Worm (Caenorhabditis elegans) whole organism, dauer: ENCODE measurements around the gene isw-1.

Source experiments
- unc-62 ChIP-seq: sonication (generic microtip); optimal IDR thresholded peaks from 2 replicates; lab custom pipeline; 2017; ENCODE audit warnings: missing biosample characterization, missing genetic modification reagents, missing genetic modification characterization

Gene isw-1

ce11 chrIII:6713266-6713665 is 3.4 kb upstream of the isw-1 start, which contains the start of gene F37A4.4:
Gene F37A4.4 (plus strand): TSS chrIII:6713566.
- no peak for TF ChIP-seq unc-62

- no peak for TF ChIP-seq unc-62
These were observed 1.7 kb upstream of the isw-1 start, which contains the start of gene F37A4.5 for ce11 chrIII:6711590-6711989. Gene F37A4.5 (plus strand): TSS chrIII:6711890.

DNA sequence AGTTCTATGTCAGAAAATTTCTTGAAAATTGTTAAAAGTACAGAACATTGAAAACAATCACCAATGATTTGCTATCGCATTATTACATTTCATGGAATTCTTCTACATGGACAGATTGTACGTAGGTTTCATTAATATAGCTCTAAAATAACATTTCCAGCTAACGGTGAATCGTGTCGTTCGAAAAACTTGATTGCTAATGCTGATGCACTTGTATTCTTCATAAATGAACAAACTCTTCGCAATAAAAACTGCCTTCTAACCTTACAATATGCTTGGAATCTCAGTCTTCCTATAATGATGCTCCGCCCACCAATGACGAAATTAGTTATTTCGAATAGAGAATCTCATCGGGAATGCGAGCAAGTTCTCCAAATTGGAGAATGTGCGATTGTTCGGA is 4.4 kb downstream of the isw-1 start, which contains the start of gene F37A4.6:
Gene F37A4.6, plus strand, starts transcription at position 301 of the 400 bp plus-strand sequence.
- no peak for TF ChIP-seq unc-62

DNA sequence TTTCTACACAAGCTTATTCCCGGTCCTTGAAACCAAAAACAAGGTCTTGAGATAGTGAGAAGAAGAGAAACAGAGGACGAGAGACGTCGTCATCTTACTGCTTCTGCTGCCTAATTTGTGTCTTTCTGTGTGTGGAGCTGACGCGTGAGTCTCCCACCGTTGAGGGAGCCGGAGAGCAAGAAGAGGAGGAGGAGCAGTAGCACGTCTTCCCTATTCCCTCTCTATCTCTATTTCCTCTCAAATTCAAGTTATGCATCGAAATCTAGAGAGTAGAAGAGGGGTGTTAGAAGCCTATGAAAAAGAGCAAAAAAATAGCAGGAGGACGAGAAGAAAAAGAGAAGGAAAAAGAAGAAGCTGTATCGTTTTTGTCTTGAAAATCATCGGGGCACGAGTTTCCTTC is 14.7 kb downstream of the isw-1 start:
- TF ChIP-seq unc-62 = no peak

DNA sequence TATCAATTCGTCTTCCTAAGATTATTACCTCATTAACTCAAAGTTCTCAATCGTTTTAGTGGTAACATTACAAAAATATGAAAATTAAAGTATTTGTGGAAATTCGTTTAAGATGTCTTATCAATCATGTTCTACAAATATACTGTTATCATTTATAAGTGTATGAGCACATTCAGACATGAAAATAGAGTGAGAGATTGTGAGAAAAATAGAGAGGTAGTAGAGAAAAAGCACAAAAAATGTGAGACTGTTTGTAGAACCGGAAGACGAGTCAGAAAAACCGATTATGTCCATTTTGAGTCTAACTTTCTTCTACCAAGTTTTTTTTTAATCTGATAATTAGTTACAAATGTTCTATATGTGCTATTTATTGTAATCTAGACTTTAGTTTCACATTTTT is 16.6 kb downstream of the isw-1 start:
- no peak for TF ChIP-seq unc-62

DNA sequence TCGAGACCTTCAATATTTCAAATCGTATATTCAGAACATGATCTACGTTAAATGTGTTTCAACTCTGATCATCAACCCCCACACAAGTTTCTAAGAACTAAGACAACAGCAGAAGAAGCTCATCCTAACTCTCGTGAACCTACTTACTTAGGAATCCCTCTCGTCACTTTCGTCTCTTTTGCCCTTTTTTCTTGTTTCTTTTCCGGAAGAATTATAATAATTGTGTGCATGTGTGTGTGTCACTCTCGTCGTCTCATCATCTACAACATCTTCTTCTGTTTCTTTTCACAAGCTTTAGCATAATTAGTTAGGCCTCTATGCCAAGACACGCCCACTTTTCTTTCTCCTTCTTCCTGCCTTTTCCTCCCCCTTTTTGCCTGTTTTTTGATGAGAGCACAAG is 19.4 kb downstream of the isw-1 start:
- no peak for TF ChIP-seq unc-62

- TF ChIP-seq unc-62 = no peak
These were observed 28.1 kb downstream of the isw-1 start for ce11 chrIII:6681790-6682189.

DNA sequence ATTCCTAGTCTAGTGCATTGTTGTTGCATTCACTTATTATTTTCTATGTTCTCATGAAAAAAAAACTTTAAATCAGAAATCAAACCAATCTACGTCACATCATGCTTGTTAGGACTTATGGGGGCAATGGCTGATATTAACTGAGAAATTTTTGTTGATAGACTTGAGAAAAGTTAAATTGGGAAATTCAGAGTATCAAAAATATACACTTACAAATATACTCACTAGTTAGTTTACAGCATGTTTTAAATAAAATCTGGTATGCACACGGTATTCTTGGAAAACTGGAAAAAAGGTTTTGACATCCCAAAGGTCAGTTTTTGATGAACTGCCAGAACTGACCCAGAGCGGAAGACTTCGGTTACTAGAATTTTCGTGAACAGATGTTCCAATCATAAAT is 28.9 kb downstream of the isw-1 start:
- no peak for TF ChIP-seq unc-62

ce11 chrIII:6679323-6679722 is 30.6 kb downstream of the isw-1 start:
- no peak for TF ChIP-seq unc-62

ce11 chrIII:6677304-6677703 is 32.6 kb downstream of the isw-1 start:
- no peak for TF ChIP-seq unc-62

DNA sequence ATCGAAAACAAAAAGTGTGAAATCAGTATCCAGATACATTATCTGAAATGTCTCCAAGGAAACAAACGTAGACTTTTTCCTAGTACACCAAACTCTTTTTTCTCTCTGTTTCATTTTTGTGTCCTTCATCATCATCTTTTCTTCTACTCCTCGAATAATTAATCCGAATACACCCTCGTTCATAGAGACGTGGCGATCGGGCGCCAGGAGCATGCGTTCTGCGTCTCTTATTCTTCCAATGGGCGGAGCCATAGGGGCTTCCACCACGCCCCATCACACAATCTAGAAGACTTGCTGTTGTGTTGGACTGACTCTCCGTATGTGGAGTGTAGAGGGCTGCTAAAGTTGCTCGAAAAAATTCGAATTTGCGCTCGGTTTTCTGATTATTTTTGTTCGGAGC is 34.4 kb downstream of the isw-1 start, which contains the start of gene rbf-1:
Gene rbf-1, plus strand, starts transcription at position 301 of the 400 bp plus-strand sequence.
- TF ChIP-seq unc-62 = no peak

DNA sequence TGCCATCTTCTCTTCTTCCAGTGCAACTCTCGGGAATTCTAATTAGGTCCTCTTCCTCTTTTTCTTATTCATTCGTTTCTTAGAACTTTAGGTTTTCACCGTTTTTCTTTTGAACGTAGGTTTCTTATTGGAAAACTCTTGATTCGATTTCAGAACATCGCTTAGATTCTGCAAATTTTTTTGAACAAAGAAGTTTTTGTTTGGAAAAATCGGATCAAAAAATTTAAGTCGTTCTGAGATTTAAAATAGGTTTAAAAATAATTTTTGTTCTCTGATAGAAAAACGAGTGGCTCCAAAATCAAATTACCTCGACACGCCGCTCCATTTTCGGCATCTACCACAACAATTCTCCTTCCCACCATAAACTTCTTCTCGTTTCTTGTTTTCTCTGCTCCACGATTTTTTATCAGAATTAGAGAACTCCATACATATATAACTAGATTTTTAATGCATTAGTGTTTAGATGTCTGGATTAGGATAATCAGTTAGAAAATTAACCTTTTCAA is 39.1 kb downstream of the isw-1 start:
- TF ChIP-seq unc-62 = no peak

ce11 chrIII:6655830-6656229 is 54.1 kb downstream of the isw-1 start:
- no peak for TF ChIP-seq unc-62
